Fruit fly (Drosophila melanogaster) whole organism, embryonic: ENCODE results near the gene Prp39.

Experiments
- Abd-B ChIP-seq: fragments of 200-800 bp; sonication (Bioruptor generic); optimal IDR thresholded peaks from 2 replicates; lab custom pipeline; 2018; ENCODE audit warnings: missing biosample characterization, mild to moderate bottlenecking, missing genetic modification characterization, moderate library complexity
- Ada2b ChIP-seq: fragments of 200-800 bp; sonication (Bioruptor generic); IDR thresholded peaks from 2 replicates; pipeline ENCODE4 v1.3.6; 2022; ENCODE audit warnings: missing biosample characterization, missing genetic modification characterization
- Atf6 ChIP-seq: fragments of 200-800 bp; sonication (Bioruptor generic); IDR thresholded peaks from 2 replicates; pipeline ENCODE4 v1.3.6; 2022; ENCODE audit warnings: missing biosample characterization, missing genetic modification characterization
- Blimp-1 ChIP-seq: fragments of 200-800 bp; sonication (Bioruptor generic); optimal IDR thresholded peaks from 3 replicates; lab custom pipeline; 2018; ENCODE audit warnings: missing biosample characterization, missing genetic modification characterization, mild to moderate bottlenecking, moderate library complexity, missing genetic modification reagents
- CG11695 ChIP-seq: fragments of 200-800 bp; sonication (Bioruptor generic); IDR thresholded peaks from 3 replicates; pipeline ENCODE4 v1.3.6; 2022; ENCODE audit warnings: missing biosample characterization, missing genetic modification characterization
- CG12071 ChIP-seq: fragments of 200-800 bp; sonication (Bioruptor generic); optimal IDR thresholded peaks from 3 replicates; lab custom pipeline; 2018; ENCODE audit warnings: missing biosample characterization, mild to moderate bottlenecking, missing genetic modification characterization
- CG12104 ChIP-seq: fragments of 200-800 bp; sonication (Bioruptor generic); optimal IDR thresholded peaks from 3 replicates; lab custom pipeline; 2016; ENCODE audit warnings: missing biosample characterization, missing genetic modification characterization
- CG12219 ChIP-seq: fragments of 200-800 bp; sonication (Bioruptor generic); optimal IDR thresholded peaks from 3 replicates; lab custom pipeline; 2018; ENCODE audit warnings: missing biosample characterization, mild to moderate bottlenecking, missing genetic modification characterization
- CG1233 ChIP-seq: fragments of 200-800 bp; sonication (Bioruptor generic); optimal IDR thresholded peaks from 4 replicates; lab custom pipeline; 2018; ENCODE audit warnings: missing biosample characterization, mild to moderate bottlenecking, missing genetic modification characterization
- CG12769 ChIP-seq: fragments of 200-800 bp; sonication (Bioruptor generic); optimal IDR thresholded peaks from 2 replicates; lab custom pipeline; 2019; ENCODE audit warnings: missing biosample characterization, mild to moderate bottlenecking, missing genetic modification characterization, moderate library complexity
- CG17328 ChIP-seq: fragments of 200-800 bp; sonication (Bioruptor generic); IDR thresholded peaks from 2 replicates; pipeline ENCODE4 v1.3.6; 2022; ENCODE audit warnings: missing biosample characterization, missing genetic modification characterization
- CG17568 ChIP-seq: fragments of 200-800 bp; sonication (Bioruptor generic); optimal IDR thresholded peaks from 2 replicates; lab custom pipeline; 2018; ENCODE audit warnings: missing biosample characterization, mild to moderate bottlenecking, missing genetic modification characterization, moderate library complexity
- CG1832 ChIP-seq: fragments of 200-800 bp; sonication (Bioruptor generic); optimal IDR thresholded peaks from 2 replicates; lab custom pipeline; 2017; ENCODE audit warnings: missing biosample characterization, mild to moderate bottlenecking, missing genetic modification characterization, inconsistent platforms
- CG18619 ChIP-seq: fragments of 200-800 bp; sonication (Bioruptor generic); optimal IDR thresholded peaks from 3 replicates; lab custom pipeline; 2017; ENCODE audit warnings: missing biosample characterization, mild to moderate bottlenecking, missing genetic modification characterization
- CG5245 ChIP-seq: fragments of 200-800 bp; sonication (Bioruptor generic); optimal IDR thresholded peaks from 3 replicates; lab custom pipeline; 2016; ENCODE audit warnings: missing biosample characterization, missing genetic modification characterization
- CG6254 ChIP-seq: fragments of 200-800 bp; sonication (Bioruptor generic); optimal IDR thresholded peaks from 3 replicates; lab custom pipeline; 2017; ENCODE audit warnings: mild to moderate bottlenecking, missing biosample characterization, missing genetic modification reagents, missing genetic modification characterization
- CG6765 ChIP-seq: fragments of 200-800 bp; sonication (Bioruptor generic); optimal IDR thresholded peaks from 3 replicates; lab custom pipeline; 2017; ENCODE audit warnings: missing biosample characterization, mild to moderate bottlenecking, missing genetic modification characterization
- CG6791 ChIP-seq: fragments of 200-800 bp; sonication (Bioruptor generic); IDR thresholded peaks from 3 replicates; pipeline ENCODE4 v1.3.6; 2022; ENCODE audit warnings: missing biosample characterization, missing genetic modification characterization; ENCODE audit not compliant: partially characterized antibody
- CG8388 ChIP-seq: fragments of 200-800 bp; sonication (Bioruptor generic); optimal IDR thresholded peaks from 2 replicates; lab custom pipeline; 2019; ENCODE audit warnings: missing biosample characterization, mild to moderate bottlenecking, missing genetic modification characterization, moderate library complexity
- CG9609 ChIP-seq: fragments of 200-800 bp; sonication (Bioruptor generic); optimal IDR thresholded peaks from 3 replicates; lab custom pipeline; 2016; ENCODE audit warnings: missing biosample characterization, missing genetic modification characterization
- CHES-1-like ChIP-seq: fragments of 200-800 bp; sonication (Bioruptor generic); optimal IDR thresholded peaks from 2 replicates; lab custom pipeline; 2016; ENCODE audit warnings: missing biosample characterization, missing genetic modification characterization
- Chrac-16 ChIP-seq: fragments of 200-800 bp; sonication (Bioruptor generic); optimal IDR thresholded peaks from 3 replicates; lab custom pipeline; 2016; ENCODE audit warnings: missing biosample characterization, missing genetic modification characterization
- D ChIP-seq, 2 experiments: fragments of 200-800 bp in 1 of 2; fragments of >200 bp in 1 of 2; sonication (Bioruptor generic) in 1 of 2; optimal IDR thresholded peaks; 2 replicates in 1 of 2; 3 replicates in 1 of 2; lab custom pipeline; 2017; ENCODE audit warnings: mild to moderate bottlenecking in 1 of 2, missing biosample characterization in 1 of 2, missing genetic modification characterization in 1 of 2, missing genetic modification reagents in 1 of 2
- Doc3 ChIP-seq: fragments of 200-800 bp; sonication (Bioruptor generic); IDR thresholded peaks from 3 replicates; pipeline ENCODE4 v1.3.6; 2022; ENCODE audit warnings: missing biosample characterization, missing genetic modification characterization; ENCODE audit not compliant: partially characterized antibody
- Elba2 ChIP-seq: fragments of 200-800 bp; sonication (Bioruptor generic); optimal IDR thresholded peaks from 3 replicates; lab custom pipeline; 2016; ENCODE audit warnings: missing biosample characterization, missing genetic modification characterization
- HmgD ChIP-seq: fragments of 200-800 bp; sonication (Bioruptor generic); optimal IDR thresholded peaks from 3 replicates; lab custom pipeline; 2016; ENCODE audit warnings: missing biosample characterization, missing genetic modification characterization
- Hmx ChIP-seq: fragments of 200-800 bp; sonication (Bioruptor generic); optimal IDR thresholded peaks from 2 replicates; lab custom pipeline; 2016; ENCODE audit warnings: missing biosample characterization, missing genetic modification characterization
- Lhr ChIP-seq: fragments of 200-800 bp; sonication (Bioruptor generic); optimal IDR thresholded peaks from 3 replicates; lab custom pipeline; 2017; ENCODE audit warnings: mild to moderate bottlenecking, missing biosample characterization, missing genetic modification reagents, missing genetic modification characterization
- Med ChIP-seq: fragments of 200-800 bp; sonication (Bioruptor generic); peaks from one replicate; lab custom pipeline; 2016; ENCODE audit warnings: missing biosample characterization, missing genetic modification characterization, mild to moderate bottlenecking, inconsistent platforms, moderate library complexity
- Mes4 ChIP-seq: fragments of 200-800 bp; sonication (Bioruptor generic); optimal IDR thresholded peaks from 2 replicates; lab custom pipeline; 2016; ENCODE audit warnings: missing biosample characterization, missing genetic modification characterization
- Neu2 ChIP-seq: fragments of 200-800 bp; sonication (Bioruptor generic); optimal IDR thresholded peaks from 3 replicates; lab custom pipeline; 2016; ENCODE audit warnings: missing biosample characterization, missing genetic modification characterization, borderline replicate concordance
- Nf-YB ChIP-seq: fragments of 200-800 bp; sonication (Bioruptor generic); optimal IDR thresholded peaks from 3 replicates; lab custom pipeline; 2019; ENCODE audit warnings: missing biosample characterization, mild to moderate bottlenecking, missing genetic modification characterization, moderate library complexity
- Opbp ChIP-seq: fragments of 200-800 bp; sonication (Bioruptor generic); IDR thresholded peaks from 3 replicates; pipeline ENCODE4 v1.3.6; 2022; ENCODE audit warnings: missing biosample characterization, missing genetic modification characterization; ENCODE audit not compliant: partially characterized antibody
- Pdp1 ChIP-seq, 2 experiments: fragments of 200-800 bp; sonication (Bioruptor generic); optimal IDR thresholded peaks; 3 replicates each; lab custom pipeline; 2016; ENCODE audit warnings: missing biosample characterization in 2 of 2, missing genetic modification characterization in 2 of 2, mild to moderate bottlenecking in 1 of 2, moderate library complexity in 1 of 2
- Ravus ChIP-seq: fragments of 200-800 bp; sonication (Bioruptor generic); IDR thresholded peaks from 2 replicates; pipeline ENCODE4 v1.3.6; 2022; ENCODE audit warnings: missing biosample characterization, missing genetic modification characterization
- Six4 ChIP-seq: fragments of 200-800 bp; sonication (Bioruptor generic); optimal IDR thresholded peaks from 2 replicates; lab custom pipeline; 2016; ENCODE audit warnings: missing biosample characterization, missing genetic modification characterization
- Ssrp ChIP-seq: fragments of 200-800 bp; sonication (Bioruptor generic); optimal IDR thresholded peaks from 2 replicates; lab custom pipeline; 2018; ENCODE audit warnings: missing biosample characterization, mild to moderate bottlenecking, missing genetic modification characterization, moderate library complexity
- YL-1 ChIP-seq: fragments of 200-800 bp; sonication (Bioruptor generic); optimal IDR thresholded peaks from 3 replicates; lab custom pipeline; 2017; ENCODE audit warnings: missing biosample characterization, mild to moderate bottlenecking, missing genetic modification characterization
- ara ChIP-seq: fragments of 200-800 bp; sonication (Bioruptor generic); IDR thresholded peaks from 2 replicates; pipeline ENCODE4 v1.3.6; 2022; ENCODE audit warnings: missing biosample characterization, missing genetic modification characterization
- bsh ChIP-seq, 2 experiments: fragments of 200-800 bp; sonication (Bioruptor generic); optimal IDR thresholded peaks; 2 replicates each; lab custom pipeline; 2017 to 2018; ENCODE audit warnings: mild to moderate bottlenecking in 2 of 2, missing biosample characterization in 2 of 2, missing genetic modification characterization in 2 of 2, moderate library complexity in 1 of 2
- btn ChIP-seq: fragments of 200-800 bp; sonication (Bioruptor generic); optimal IDR thresholded peaks from 2 replicates; lab custom pipeline; 2016; ENCODE audit warnings: missing biosample characterization, missing genetic modification characterization
- croc ChIP-seq: fragments of 200-800 bp; sonication (Bioruptor generic); conservative IDR thresholded peaks from 3 replicates; pipeline ENCODE4 v1.3.6; 2022; ENCODE audit warnings: missing biosample characterization, missing genetic modification characterization
- insv ChIP-seq, 2 experiments: fragments of 200-800 bp; sonication (Bioruptor generic); optimal IDR thresholded peaks; 3 replicates each; lab custom pipeline; 2016 to 2018; ENCODE audit warnings: missing biosample characterization in 2 of 2, missing genetic modification characterization in 2 of 2
- nom ChIP-seq: fragments of 200-800 bp; sonication (Bioruptor generic); optimal IDR thresholded peaks from 2 replicates; lab custom pipeline; 2017; ENCODE audit warnings: missing biosample characterization, missing genetic modification characterization, mild to moderate bottlenecking, moderate library complexity, missing genetic modification reagents
- onecut ChIP-seq: fragments of 200-800 bp; sonication (Bioruptor generic); IDR thresholded peaks from 2 replicates; pipeline ENCODE4 v1.3.6; 2022; ENCODE audit warnings: missing biosample characterization, missing genetic modification characterization
- stc ChIP-seq: fragments of 200-800 bp; sonication (Bioruptor generic); IDR thresholded peaks from 2 replicates; pipeline ENCODE4 v1.3.6; 2022; ENCODE audit warnings: missing biosample characterization, missing genetic modification characterization
- ttk ChIP-seq: fragments of 200-800 bp; sonication (Bioruptor generic); IDR thresholded peaks from 2 replicates; pipeline ENCODE4 v2.1.2; 2022; ENCODE audit warnings: missing biosample characterization, missing genetic modification characterization
- twi ChIP-seq: fragments of 200-800 bp; optimal IDR thresholded peaks from 2 replicates; lab custom pipeline; 2019; ENCODE audit warnings: missing biosample characterization, mild to moderate bottlenecking, missing genetic modification characterization, moderate library complexity
- zfh1 ChIP-seq: fragments of 200-800 bp; sonication (Bioruptor generic); IDR thresholded peaks from 3 replicates; pipeline ENCODE4 v1.3.6; 2022; ENCODE audit warnings: missing biosample characterization, missing genetic modification characterization

The Prp39 gene

dm6 chr3R:28845377-28845876 lies 33.5 kb downstream of the Prp39 start:
- no peak for TF ChIP-seq Ada2b (GFP tag; lab: Robert Waterston, UW)
- TF ChIP-seq Elba2: peak; percentile 99
- TF ChIP-seq twi (tag; lab: Kevin White, UChicago): no peak
- TF ChIP-seq CG17328 (GFP tag; lab: Robert Waterston, UW): no peak
- no peak for TF ChIP-seq Doc3 (GFP tag; lab: Robert Waterston, UW)
- TF ChIP-seq CG6791 (GFP tag; lab: Robert Waterston, UW): no peak
- no peak for TF ChIP-seq Pdp1 (GFP tag; optimal IDR thresholded peaks at IDR 0.05; lab: Kevin White, UChicago)
- TF ChIP-seq nom: no peak
- no peak for TF ChIP-seq YL-1
- TF ChIP-seq CG5245 (GFP tag; lab: Kevin White, UChicago): no peak
- peak; percentile 75 for TF ChIP-seq Blimp-1 (GFP tag; lab: Kevin White, UChicago)
- no peak for TF ChIP-seq ttk (GFP tag; lab: Robert Waterston, UW)
- TF ChIP-seq HmgD (GFP tag; lab: Kevin White, UChicago): no peak
- no peak for TF ChIP-seq CG1832 (GFP tag; lab: Kevin White, UChicago)
- TF ChIP-seq CG6765: peak; percentile 39
- TF ChIP-seq Neu2 (GFP tag; lab: Kevin White, UChicago): peak; percentile 32
- peak; percentile 29 for TF ChIP-seq D (optimal IDR thresholded peaks at IDR 0.05; lab: Kevin White, UChicago)
- TF ChIP-seq D (GFP tag; optimal IDR thresholded peaks at IDR 0.05; lab: Kevin White, UChicago): no peak
- no peak for TF ChIP-seq CG6254 (GFP tag; lab: Kevin White, UChicago)
- no peak for TF ChIP-seq CG18619 (GFP tag; lab: Kevin White, UChicago)
- no peak for TF ChIP-seq Lhr (GFP tag; lab: Kevin White, UChicago)
- peak; percentile 97 to 98 for TF ChIP-seq insv (GFP tag; optimal IDR thresholded peaks at IDR 0.05; lab: Kevin White, UChicago)
- TF ChIP-seq CHES-1-like (GFP tag; lab: Kevin White, UChicago): no peak
- no peak for TF ChIP-seq CG12769
- TF ChIP-seq Atf6 (GFP tag; lab: Robert Waterston, UW): peak; percentile 10; the same call in 1 of the 2 replicates
- no peak for TF ChIP-seq Six4
- no peak for TF ChIP-seq Nf-YB (GFP tag; lab: Kevin White, UChicago)
- TF ChIP-seq Ssrp: no peak
- TF ChIP-seq ara (GFP tag; lab: Robert Waterston, UW): 0 out of 2 replicates have a peak, but pooled peaks have one; percentile 36
- no peak for TF ChIP-seq croc (GFP tag; lab: Robert Waterston, UW)
- no peak for TF ChIP-seq Med (GFP tag; lab: Kevin White, UChicago)
- TF ChIP-seq Mes4 (GFP tag; lab: Kevin White, UChicago): peak; percentile 28
- TF ChIP-seq CG8388 (GFP tag; lab: Kevin White, UChicago): no peak
- peak; percentile 40 for TF ChIP-seq CG17568
- TF ChIP-seq btn (GFP tag; lab: Kevin White, UChicago): peak; percentile 3
- no peak for TF ChIP-seq CG12071
- no peak for TF ChIP-seq Chrac-16 (GFP tag; lab: Kevin White, UChicago)
- no peak for TF ChIP-seq zfh1 (GFP tag; lab: Robert Waterston, UW)
- peak in 1 of 2 experiments; percentile 1 for TF ChIP-seq bsh (GFP tag; optimal IDR thresholded peaks at IDR 0.05; lab: Kevin White, UChicago)
- 0 out of 3 replicates have a peak, but pooled peaks have one; percentile 12 for TF ChIP-seq CG11695
- no peak for TF ChIP-seq Abd-B (GFP tag; lab: Kevin White, UChicago)
- peak; percentile 60 for TF ChIP-seq stc (GFP tag; lab: Robert Waterston, UW)
- TF ChIP-seq CG9609 (GFP tag; lab: Kevin White, UChicago): no peak
- no peak for TF ChIP-seq CG1233 (GFP tag; lab: Kevin White, UChicago)
- TF ChIP-seq CG12104 (GFP tag; lab: Kevin White, UChicago): no peak
- peak; percentile 94 for TF ChIP-seq onecut (GFP tag; lab: Robert Waterston, UW)
- TF ChIP-seq CG12219 (GFP tag; lab: Kevin White, UChicago): no peak
- TF ChIP-seq Hmx (GFP tag; lab: Kevin White, UChicago): no peak
- no peak for TF ChIP-seq Opbp
- no peak for TF ChIP-seq Ravus (GFP tag; lab: Robert Waterston, UW)
